Fruit fly (Drosophila melanogaster) whole organism, pupa: ENCODE data around the gene mld.

Experiments
- CG10348 ChIP-seq: fragments of 200-800 bp; sonication (Bioruptor generic); IDR thresholded peaks from 2 replicates; pipeline ENCODE4 v1.3.6; 2022; ENCODE audit warnings: missing biosample characterization, missing genetic modification characterization
- CG12605 ChIP-seq: fragments of 200-800 bp; sonication (Bioruptor generic); IDR thresholded peaks from 2 replicates; pipeline ENCODE4 v1.3.6; 2022; ENCODE audit warnings: missing biosample characterization, missing genetic modification characterization
- EcR ChIP-seq: fragments of 200-800 bp; sonication (Bioruptor generic); optimal IDR thresholded peaks from 3 replicates; lab custom pipeline; 2019; ENCODE audit warnings: missing biosample characterization, missing genetic modification characterization, mild to moderate bottlenecking, moderate library complexity, missing genetic modification reagents

DNA sequence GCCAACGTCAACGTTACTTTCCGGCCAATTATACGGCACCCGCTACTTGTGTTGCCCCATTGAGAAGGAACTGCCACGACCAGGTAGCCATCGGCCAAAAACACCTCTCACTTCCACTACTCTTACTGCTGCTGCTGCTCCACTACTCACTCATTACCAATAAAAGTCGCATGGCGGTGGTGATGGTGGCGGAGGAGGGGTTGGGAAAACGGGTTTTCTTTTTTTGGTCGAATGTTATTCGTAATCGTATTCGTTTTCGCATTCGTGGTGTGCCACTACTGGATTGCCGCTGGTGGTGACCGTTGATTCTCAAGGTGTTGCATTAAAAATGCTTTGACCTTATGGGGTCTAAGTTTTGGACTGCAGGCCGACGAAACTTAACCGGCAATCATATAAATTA is 8.3 kb downstream of the mld start:
- peak; percentile 67 for TF ChIP-seq EcR (GFP tag; lab: Kevin White, UChicago)
- no peak for TF ChIP-seq CG12605 (GFP tag; lab: Robert Waterston, UW)
- no peak for TF ChIP-seq CG10348 (GFP tag; lab: Robert Waterston, UW)
